Fruit fly (Drosophila melanogaster): ENCODE measurements around the gene naz.

naz gene

dm6 chr3R:18314824-18315690 lies 13.7 kb downstream of the naz start (continued):
- TF ChIP-seq pb (GFP tag; optimal IDR thresholded peaks at IDR 0.05) (peak; percentile 4), CG12219 (GFP tag; optimal IDR thresholded peaks at IDR 0.05) (no peak), CG2678 (tag; optimal IDR thresholded peaks at IDR 0.05) (peak; percentile 46), tll (GFP tag; optimal IDR thresholded peaks at IDR 0.05) (no peak), Dip3 (GFP tag; optimal IDR thresholded peaks at IDR 0.05) (peak; percentile 14), CG4282 (GFP tag; optimal IDR thresholded peaks at IDR 0.05) (no peak), BEAF-32 (GFP tag; optimal IDR thresholded peaks at IDR 0.05) (no peak), Kr (GFP tag; optimal IDR thresholded peaks at IDR 0.05) (no peak), CG8359 (GFP tag; optimal IDR thresholded peaks at IDR 0.05; ENCODE audit: borderline replicate concordance) (no peak), en (GFP tag; optimal IDR thresholded peaks at IDR 0.05) (no peak), CG12236 (GFP tag; optimal IDR thresholded peaks at IDR 0.05) (no peak), Rfx (GFP tag; IDR thresholded peaks at IDR 0.05) (peak; percentile 67), pnt (GFP tag; optimal IDR thresholded peaks at IDR 0.05) (no peak), Fer2 (tag; optimal IDR thresholded peaks at IDR 0.05) (no peak), trem (tag; optimal IDR thresholded peaks at IDR 0.05) (no peak), wdn (GFP tag; IDR thresholded peaks at IDR 0.05) (no peak), CG10147 (GFP tag; optimal IDR thresholded peaks at IDR 0.05) (no peak), Optix (GFP tag; IDR thresholded peaks at IDR 0.05) (no peak), CG16813 (GFP tag; IDR thresholded peaks at IDR 0.05; ENCODE audit: partially characterized antibody) (no peak), CG10959 (GFP tag; IDR thresholded peaks at IDR 0.05) (no peak), CG14014 (GFP tag; IDR thresholded peaks at IDR 0.05) (0 out of 2 replicates have a peak, but pooled peaks have one; percentile 32), kah (GFP tag; optimal IDR thresholded peaks at IDR 0.05) (no peak), Hand (GFP tag; optimal IDR thresholded peaks at IDR 0.05) (peak; percentile 27), ems (GFP tag; optimal IDR thresholded peaks at IDR 0.05) (peak; percentile 21), CTCF (GFP tag; optimal IDR thresholded peaks at IDR 0.05) (peak; percentile 6), Spps (tag; optimal IDR thresholded peaks at IDR 0.05) (no peak), HLHmδ (GFP tag; optimal IDR thresholded peaks at IDR 0.05) (no peak), ro (GFP tag; IDR thresholded peaks at IDR 0.05) (no peak), CG5180 (GFP tag; optimal IDR thresholded peaks at IDR 0.05) (no peak), ranshi (GFP tag; IDR thresholded peaks at IDR 0.05) (0 out of 2 replicates have a peak, but pooled peaks have one; percentile 10), CG30431 (GFP tag; optimal IDR thresholded peaks at IDR 0.05) (no peak), CG7372 (GFP tag; IDR thresholded peaks at IDR 0.05) (no peak), gce (GFP tag; IDR thresholded peaks at IDR 0.05) (0 out of 3 replicates have a peak, but pooled peaks have one; percentile 26), Mad (GFP tag; optimal IDR thresholded peaks at IDR 0.05) (no peak), Sin3A (optimal IDR thresholded peaks at IDR 0.05) (no peak), Nf-YC (tag; optimal IDR thresholded peaks at IDR 0.05) (no peak), CG34376 (GFP tag; optimal IDR thresholded peaks at IDR 0.05) (no peak), CG6272 (GFP tag; IDR thresholded peaks at IDR 0.05) (no peak), CG11398 (GFP tag; optimal IDR thresholded peaks at IDR 0.05) (peak; percentile 4), CG31441 (GFP tag; IDR thresholded peaks at IDR 0.05) (peak; percentile 36; the same call in 1 of the 2 replicates), Rx (GFP tag; IDR thresholded peaks at IDR 0.05) (no peak), CG14441 (GFP tag; IDR thresholded peaks at IDR 0.05) (peak; percentile 46; the same call in 1 of the 2 replicates), C15 (GFP tag; IDR thresholded peaks at IDR 0.05) (no peak), CG12744 (GFP tag; optimal IDR thresholded peaks at IDR 0.05) (no peak), CG7928 (GFP tag; optimal IDR thresholded peaks at IDR 0.05) (no peak), az2 (GFP tag; optimal IDR thresholded peaks at IDR 0.05) (no peak), peb (GFP tag; IDR thresholded peaks at IDR 0.05) (no peak), CG18262 (tag; optimal IDR thresholded peaks at IDR 0.05) (peak; percentile 24), Hr51 (GFP tag; optimal IDR thresholded peaks at IDR 0.05) (peak in 1 of 2 experiments; percentile 60), B-H1 (GFP tag; IDR thresholded peaks at IDR 0.05) (no peak; the same call in 2 of the 3 replicates)

Measured in whole organism, embryonic.